Worm (Caenorhabditis elegans): ENCODE data around the gene ZK632.2.

- TF ChIP-seq skn-1 (tag; optimal IDR thresholded peaks at IDR 0.05) (no peak), fkh-10 (GFP tag; optimal IDR thresholded peaks at IDR 0.05) (no peak), unc-62 (GFP tag; optimal IDR thresholded peaks at IDR 0.05) (no peak), egl-27 (tag; optimal IDR thresholded peaks at IDR 0.05) (no peak), mml-1 (tag; optimal IDR thresholded peaks at IDR 0.05) (no peak), nhr-11 (tag; optimal IDR thresholded peaks at IDR 0.05) (no peak), ceh-16 (tag; optimal IDR thresholded peaks at IDR 0.05) (no peak), nhr-237 (tag; optimal IDR thresholded peaks at IDR 0.05) (no peak), jun-1 (tag; optimal IDR thresholded peaks at IDR 0.05) (no peak), pqm-1 (tag; optimal IDR thresholded peaks at IDR 0.05) (no peak)
Measured at ce11 chrIII:9832569-9832968, 33.7 kb downstream of the ZK632.2 start.
